Worm (Caenorhabditis elegans) whole organism, late embryonic: ENCODE results near the gene hrg-2.

Experiments used
- C08G9.2 ChIP-seq: sonication (generic microtip); optimal IDR thresholded peaks from 2 replicates; lab custom pipeline; 2016; ENCODE audit warnings: mild to moderate bottlenecking, missing genetic modification characterization, moderate library complexity, missing compliant biosample characterization
- K02D7.2 ChIP-seq: sonication (generic microtip); optimal IDR thresholded peaks from 2 replicates; lab custom pipeline; 2017; ENCODE audit warnings: mild to moderate bottlenecking, missing genetic modification characterization, missing compliant biosample characterization
- K09A11.1 ChIP-seq: sonication (generic microtip); optimal IDR thresholded peaks from 2 replicates; lab custom pipeline; 2017; ENCODE audit warnings: antibody characterized with exemption, mild to moderate bottlenecking, missing genetic modification characterization, missing compliant biosample characterization; ENCODE audit not compliant: insufficient read depth
- Y22D7AL.16 ChIP-seq: sonication (generic microtip); optimal IDR thresholded peaks from 2 replicates; lab custom pipeline; 2016; ENCODE audit warnings: missing genetic modification characterization, missing compliant biosample characterization
- ama-1 ChIP-seq: fragments of 150-350 bp; optimal IDR thresholded peaks from 2 replicates; lab custom pipeline; 2014
- ceh-24 ChIP-seq: sonication (generic microtip); optimal IDR thresholded peaks from 2 replicates; lab custom pipeline; 2016; ENCODE audit warnings: mild to moderate bottlenecking, missing genetic modification characterization, missing compliant biosample characterization
- dve-1 ChIP-seq: sonication (generic microtip); optimal IDR thresholded peaks from 2 replicates; lab custom pipeline; 2017; ENCODE audit warnings: antibody characterized with exemption, mild to moderate bottlenecking, missing genetic modification characterization, missing compliant biosample characterization
- ets-4 ChIP-seq: sonication (generic microtip); optimal IDR thresholded peaks from 2 replicates; lab custom pipeline; 2016; ENCODE audit warnings: missing genetic modification characterization, missing compliant biosample characterization
- lin-11 ChIP-seq: fragments of 200-800 bp; sonication (Bioruptor generic); optimal IDR thresholded peaks from 2 replicates; lab custom pipeline; 2018; ENCODE audit warnings: mild to moderate bottlenecking, missing genetic modification characterization, missing compliant biosample characterization
- mec-3 ChIP-seq: sonication (generic microtip); optimal IDR thresholded peaks from 2 replicates; lab custom pipeline; 2016; ENCODE audit warnings: borderline replicate concordance, missing genetic modification characterization, missing compliant biosample characterization
- npax-4 ChIP-seq: sonication (generic microtip); optimal IDR thresholded peaks from 2 replicates; lab custom pipeline; 2016; ENCODE audit warnings: missing genetic modification characterization, missing compliant biosample characterization
- pax-1 ChIP-seq: fragments of 150-350 bp; optimal IDR thresholded peaks from 2 replicates; lab custom pipeline; 2014; ENCODE audit warnings: missing biosample characterization, missing genetic modification characterization
- pha-4 ChIP-seq: fragments of 150-350 bp; optimal IDR thresholded peaks from 2 replicates; lab custom pipeline; 2018; ENCODE audit warnings: missing biosample characterization, missing genetic modification reagents, missing genetic modification characterization
- pros-1 ChIP-seq: fragments of 150-350 bp; optimal IDR thresholded peaks from 2 replicates; lab custom pipeline; 2014; ENCODE audit warnings: missing biosample characterization, missing genetic modification reagents, missing genetic modification characterization

- TF ChIP-seq ama-1 (lab: Kevin White, UChicago) (no peak), Y22D7AL.16 (tag; lab: Kevin White, UChicago) (no peak), lin-11 (tag; lab: Kevin White, UChicago) (no peak), C08G9.2 (tag; lab: Kevin White, UChicago) (no peak), pha-4 (tag; lab: Kevin White, UChicago) (no peak), mec-3 (tag; lab: Kevin White, UChicago) (no peak), K02D7.2 (tag; lab: Kevin White, UChicago) (no peak), pros-1 (no peak), pax-1 (tag; lab: Kevin White, UChicago) (no peak), ceh-24 (tag; lab: Kevin White, UChicago) (no peak), npax-4 (tag; lab: Kevin White, UChicago) (no peak), K09A11.1 (tag; lab: Kevin White, UChicago) (no peak), dve-1 (tag; lab: Kevin White, UChicago) (no peak), ets-4 (tag; lab: Kevin White, UChicago) (no peak)
Measured at ce11 chrV:12443754-12444153, 33.4 kb upstream of the hrg-2 start, which contains the start of gene pals-39.
